Fruit fly (Drosophila melanogaster) whole organism, embryonic: ENCODE data around the gene Mfe2.

ENCODE experiments used
- B-H2 ChIP-seq: fragments of 200-800 bp; sonication (Bioruptor generic); optimal IDR thresholded peaks from 2 replicates; lab custom pipeline; 2018; ENCODE audit warnings: missing biosample characterization, mild to moderate bottlenecking, missing genetic modification characterization
- BEAF-32 ChIP-seq: fragments of 200-800 bp; sonication (Bioruptor generic); optimal IDR thresholded peaks from 3 replicates; lab custom pipeline; 2017; ENCODE audit warnings: missing biosample characterization, missing genetic modification characterization, mild to moderate bottlenecking, moderate library complexity, missing genetic modification reagents
- Bgb ChIP-seq: fragments of 200-800 bp; sonication (Bioruptor generic); IDR thresholded peaks from 2 replicates; pipeline ENCODE4 v1.3.6; 2022; ENCODE audit warnings: missing biosample characterization, missing genetic modification characterization; ENCODE audit not compliant: partially characterized antibody
- CG10959 ChIP-seq: fragments of 200-800 bp; sonication (Bioruptor generic); IDR thresholded peaks from 2 replicates; pipeline ENCODE4 v1.3.6; 2022; ENCODE audit warnings: missing biosample characterization, missing genetic modification characterization
- CG11085 ChIP-seq: fragments of 200-800 bp; sonication (Bioruptor generic); IDR thresholded peaks from 2 replicates; pipeline ENCODE4 v1.3.6; 2022; ENCODE audit warnings: missing biosample characterization, missing genetic modification characterization
- CG11504 ChIP-seq: fragments of 200-800 bp; sonication (Bioruptor generic); optimal IDR thresholded peaks from 3 replicates; lab custom pipeline; 2019; ENCODE audit warnings: missing biosample characterization, mild to moderate bottlenecking, missing genetic modification characterization, moderate library complexity
- CG12744 ChIP-seq: fragments of 200-800 bp; sonication (Bioruptor generic); optimal IDR thresholded peaks from 2 replicates; lab custom pipeline; 2016; ENCODE audit warnings: missing biosample characterization, missing genetic modification characterization
- CG13123 ChIP-seq: fragments of 200-800 bp; sonication (Bioruptor generic); optimal IDR thresholded peaks from 2 replicates; lab custom pipeline; 2016; ENCODE audit warnings: missing biosample characterization, missing genetic modification characterization
- CG14667 ChIP-seq: fragments of 200-800 bp; sonication (Bioruptor generic); IDR thresholded peaks from 2 replicates; pipeline ENCODE4 v1.3.6; 2022; ENCODE audit warnings: missing biosample characterization, missing genetic modification characterization
- CG15269 ChIP-seq: fragments of 200-800 bp; sonication (Bioruptor generic); optimal IDR thresholded peaks from 2 replicates; lab custom pipeline; 2018; ENCODE audit warnings: missing biosample characterization, mild to moderate bottlenecking, missing genetic modification characterization, moderate library complexity
- CG1647 ChIP-seq: fragments of 200-800 bp; sonication (Bioruptor generic); optimal IDR thresholded peaks from 3 replicates; lab custom pipeline; 2016; ENCODE audit warnings: missing biosample characterization, missing genetic modification characterization
- CG16815 ChIP-seq: fragments of 200-800 bp; sonication (Bioruptor generic); optimal IDR thresholded peaks from 3 replicates; lab custom pipeline; 2017; ENCODE audit warnings: missing biosample characterization, mild to moderate bottlenecking, missing genetic modification characterization
- CG17361 ChIP-seq: fragments of 200-800 bp; sonication (Bioruptor generic); IDR thresholded peaks from 3 replicates; pipeline ENCODE4 v1.3.6; 2022; ENCODE audit warnings: missing biosample characterization, missing genetic modification characterization
- CG17385 ChIP-seq: fragments of 200-800 bp; sonication (Bioruptor generic); optimal IDR thresholded peaks from 3 replicates; lab custom pipeline; 2018; ENCODE audit warnings: missing biosample characterization, mild to moderate bottlenecking, missing genetic modification characterization
- CG17568 ChIP-seq: fragments of 200-800 bp; sonication (Bioruptor generic); optimal IDR thresholded peaks from 2 replicates; lab custom pipeline; 2018; ENCODE audit warnings: missing biosample characterization, mild to moderate bottlenecking, missing genetic modification characterization, moderate library complexity
- CG30403 ChIP-seq: fragments of 200-800 bp; sonication (Bioruptor generic); optimal IDR thresholded peaks from 3 replicates; lab custom pipeline; 2016; ENCODE audit warnings: missing biosample characterization, missing genetic modification characterization
- CG32767 ChIP-seq: fragments of 200-800 bp; sonication (Bioruptor generic); IDR thresholded peaks from 2 replicates; pipeline ENCODE4 v1.3.6; 2022; ENCODE audit warnings: missing biosample characterization, missing genetic modification characterization
- CG43689 ChIP-seq: fragments of 200-800 bp; sonication (Bioruptor generic); IDR thresholded peaks from 2 replicates; pipeline ENCODE4 v1.3.6; 2022; ENCODE audit warnings: missing biosample characterization, missing genetic modification characterization
- CG5180 ChIP-seq: fragments of 200-800 bp; sonication (Bioruptor generic); optimal IDR thresholded peaks from 3 replicates; lab custom pipeline; 2017; ENCODE audit warnings: missing biosample characterization, missing genetic modification characterization, mild to moderate bottlenecking, moderate library complexity, missing genetic modification reagents
- CG6654 ChIP-seq: fragments of 200-800 bp; sonication (Bioruptor generic); optimal IDR thresholded peaks from 2 replicates; lab custom pipeline; 2017; ENCODE audit warnings: missing biosample characterization, mild to moderate bottlenecking, missing genetic modification characterization
- Deaf1 ChIP-seq: fragments of 200-800 bp; optimal IDR thresholded peaks from 3 replicates; lab custom pipeline; 2019; ENCODE audit warnings: missing biosample characterization, mild to moderate bottlenecking, missing genetic modification characterization, moderate library complexity
- Ets65A ChIP-seq: fragments of 200-800 bp; sonication (Bioruptor generic); peaks from one replicate; lab custom pipeline; 2016; ENCODE audit warnings: missing biosample characterization, missing genetic modification characterization
- Kr ChIP-seq: fragments of 200-800 bp; sonication (Bioruptor generic); optimal IDR thresholded peaks from 2 replicates; lab custom pipeline; 2017; ENCODE audit warnings: missing biosample characterization, mild to moderate bottlenecking, missing genetic modification characterization
- Mad ChIP-seq: fragments of 200-800 bp; sonication (Bioruptor generic); optimal IDR thresholded peaks from 2 replicates; lab custom pipeline; 2016; ENCODE audit warnings: missing biosample characterization, missing genetic modification characterization
- Meics ChIP-seq: fragments of 200-800 bp; sonication (Bioruptor generic); optimal IDR thresholded peaks from 2 replicates; lab custom pipeline; 2017; ENCODE audit warnings: missing biosample characterization, mild to moderate bottlenecking, missing genetic modification characterization
- Oli ChIP-seq: fragments of 200-800 bp; sonication (Bioruptor generic); optimal IDR thresholded peaks from 2 replicates; lab custom pipeline; 2018; ENCODE audit warnings: missing biosample characterization, mild to moderate bottlenecking, missing genetic modification characterization, moderate library complexity
- Ravus ChIP-seq: fragments of 200-800 bp; sonication (Bioruptor generic); IDR thresholded peaks from 2 replicates; pipeline ENCODE4 v1.3.6; 2022; ENCODE audit warnings: missing biosample characterization, missing genetic modification characterization
- Rfx ChIP-seq: fragments of 200-800 bp; sonication (Bioruptor generic); IDR thresholded peaks from 2 replicates; pipeline ENCODE4 v1.3.6; 2022; ENCODE audit warnings: missing biosample characterization, missing genetic modification characterization
- Xrp1 ChIP-seq: fragments of 200-800 bp; sonication (Bioruptor generic); IDR thresholded peaks from 2 replicates; pipeline ENCODE4 v1.3.6; 2022; ENCODE audit warnings: missing biosample characterization, missing genetic modification characterization
- YL-1 ChIP-seq: fragments of 200-800 bp; sonication (Bioruptor generic); optimal IDR thresholded peaks from 3 replicates; lab custom pipeline; 2017; ENCODE audit warnings: missing biosample characterization, mild to moderate bottlenecking, missing genetic modification characterization
- bowl ChIP-seq: fragments of 200-800 bp; sonication (Bioruptor generic); IDR thresholded peaks from 2 replicates; pipeline ENCODE4 v1.3.6; 2022; ENCODE audit warnings: missing biosample characterization, missing genetic modification characterization
- caup ChIP-seq: fragments of 200-800 bp; sonication (Bioruptor generic); optimal IDR thresholded peaks from 3 replicates; lab custom pipeline; 2017; ENCODE audit warnings: missing biosample characterization, mild to moderate bottlenecking, missing genetic modification characterization, moderate library complexity; ENCODE audit not compliant: severe bottlenecking
- cg ChIP-seq: fragments of 200-800 bp; sonication (Bioruptor generic); optimal IDR thresholded peaks from 3 replicates; lab custom pipeline; 2019; ENCODE audit warnings: missing biosample characterization, mild to moderate bottlenecking, missing genetic modification characterization, moderate library complexity
- danr ChIP-seq: fragments of 200-800 bp; sonication (Bioruptor generic); IDR thresholded peaks from 2 replicates; pipeline ENCODE4 v1.3.6; 2022; ENCODE audit warnings: missing biosample characterization, missing genetic modification characterization
- dpn ChIP-seq, 2 experiments: fragments of 200-800 bp; sonication (Bioruptor generic); optimal IDR thresholded peaks; 3 replicates each; lab custom pipeline; 2016; ENCODE audit warnings: missing biosample characterization in 2 of 2, missing genetic modification characterization in 2 of 2
- esg ChIP-seq: fragments of 200-800 bp; sonication (Bioruptor generic); conservative IDR thresholded peaks from 2 replicates; pipeline ENCODE4 v1.3.6; 2022; ENCODE audit warnings: missing biosample characterization, missing genetic modification characterization
- gce ChIP-seq: fragments of 200-800 bp; sonication (Bioruptor generic); IDR thresholded peaks from 3 replicates; pipeline ENCODE4 v1.3.6; 2022; ENCODE audit warnings: missing biosample characterization, missing genetic modification characterization
- gem ChIP-seq: fragments of 200-800 bp; sonication (Bioruptor generic); optimal IDR thresholded peaks from 2 replicates; lab custom pipeline; 2019; ENCODE audit warnings: missing biosample characterization, mild to moderate bottlenecking, missing genetic modification characterization, moderate library complexity
- h ChIP-seq: fragments of >200 bp; optimal IDR thresholded peaks from 2 replicates; lab custom pipeline; 2017
- jumu ChIP-seq: fragments of 200-800 bp; sonication (Bioruptor generic); optimal IDR thresholded peaks from 3 replicates; lab custom pipeline; 2016; ENCODE audit warnings: missing biosample characterization, missing genetic modification characterization
- mirr ChIP-seq: fragments of 200-800 bp; sonication (Bioruptor generic); optimal IDR thresholded peaks from 3 replicates; lab custom pipeline; 2018; ENCODE audit warnings: missing biosample characterization, mild to moderate bottlenecking, missing genetic modification characterization
- mld ChIP-seq: fragments of 200-800 bp; sonication (Bioruptor generic); IDR thresholded peaks from 3 replicates; pipeline ENCODE4 v1.3.6; 2022; ENCODE audit warnings: missing biosample characterization, missing genetic modification characterization; ENCODE audit not compliant: partially characterized antibody
- nerfin-2 ChIP-seq: fragments of 200-800 bp; sonication (Bioruptor generic); IDR thresholded peaks from 2 replicates; pipeline ENCODE4 v1.3.6; 2022; ENCODE audit warnings: missing biosample characterization, missing genetic modification characterization; ENCODE audit not compliant: partially characterized antibody
- nom ChIP-seq: fragments of 200-800 bp; sonication (Bioruptor generic); optimal IDR thresholded peaks from 2 replicates; lab custom pipeline; 2017; ENCODE audit warnings: missing biosample characterization, missing genetic modification characterization, mild to moderate bottlenecking, moderate library complexity, missing genetic modification reagents
- oc ChIP-seq: fragments of 200-800 bp; sonication (Bioruptor generic); optimal IDR thresholded peaks from 2 replicates; lab custom pipeline; 2018; ENCODE audit warnings: missing biosample characterization, mild to moderate bottlenecking, missing genetic modification characterization, moderate library complexity
- pan ChIP-seq, 4 experiments: fragments of >200 bp in 3 of 4; fragments of 200-800 bp in 1 of 4; sonication (Bioruptor generic) in 1 of 4; optimal IDR thresholded peaks in 3 of 4; IDR thresholded peaks in 1 of 4; 2 replicates each; pipeline versions ENCODE4 v1.3.6 to Lab custom; 2017 to 2022; ENCODE audit warnings: missing biosample characterization in 2 of 4, missing genetic modification characterization in 2 of 4, mixed read lengths in 1 of 4
- ranshi ChIP-seq: fragments of 200-800 bp; sonication (Bioruptor generic); IDR thresholded peaks from 2 replicates; pipeline ENCODE4 v1.3.6; 2022; ENCODE audit warnings: missing biosample characterization, missing genetic modification characterization
- row ChIP-seq: fragments of 200-800 bp; sonication (Bioruptor generic); IDR thresholded peaks from 3 replicates; pipeline ENCODE4 v1.3.6; 2022; ENCODE audit warnings: missing biosample characterization, missing genetic modification characterization
- sna ChIP-seq: fragments of 200-800 bp; sonication (Bioruptor generic); IDR thresholded peaks from 2 replicates; pipeline ENCODE4 v1.3.6; 2022; ENCODE audit warnings: missing biosample characterization, missing genetic modification characterization; ENCODE audit not compliant: partially characterized antibody

Gene Mfe2

dm6 chrX:16318858-16319557, 48.3 kb downstream of the Mfe2 start (continued):
- no peak for TF ChIP-seq Meics
- peak; percentile 11; the same call in 2 of the 3 replicates for TF ChIP-seq row (GFP tag; lab: Robert Waterston, UW)
- no peak for TF ChIP-seq mld (GFP tag; lab: Robert Waterston, UW)
- TF ChIP-seq CG11085 (GFP tag; lab: Robert Waterston, UW): no peak
- no peak for TF ChIP-seq CG43689 (GFP tag; lab: Robert Waterston, UW)
- no peak for TF ChIP-seq ranshi (GFP tag; lab: Robert Waterston, UW)
- TF ChIP-seq bowl: no peak
- TF ChIP-seq CG17568 (GFP tag; lab: Kevin White, UChicago): no peak
- no peak for TF ChIP-seq CG15269 (tag; lab: Kevin White, UChicago)
- TF ChIP-seq dpn (GFP tag; optimal IDR thresholded peaks at IDR 0.05; lab: Kevin White, UChicago): no peak
- TF ChIP-seq CG13123 (GFP tag; lab: Kevin White, UChicago): no peak
- no peak for TF ChIP-seq CG6654 (GFP tag; lab: Kevin White, UChicago)
- TF ChIP-seq CG16815 (GFP tag; lab: Kevin White, UChicago): no peak
- no peak for TF ChIP-seq jumu (GFP tag; lab: Kevin White, UChicago)
- TF ChIP-seq Ets65A: no peak
- TF ChIP-seq CG17385: no peak
- no peak for TF ChIP-seq h (lab: Kevin White, UChicago)
- TF ChIP-seq CG5180 (GFP tag; lab: Kevin White, UChicago): no peak
- no peak for TF ChIP-seq CG32767
- TF ChIP-seq Ravus: no peak
- TF ChIP-seq Mad (GFP tag; lab: Kevin White, UChicago): no peak
- TF ChIP-seq Kr: no peak
- peak; percentile 39 for TF ChIP-seq Deaf1 (tag; lab: Kevin White, UChicago)
- TF ChIP-seq nerfin-2: no peak
- TF ChIP-seq cg (GFP tag; lab: Kevin White, UChicago): peak; percentile 97
- no peak for TF ChIP-seq CG14667 (GFP tag; lab: Robert Waterston, UW)
- no peak for TF ChIP-seq Oli (tag; lab: Kevin White, UChicago)
- peak; percentile 49; the same call in 1 of the 2 replicates for TF ChIP-seq Bgb (GFP tag; lab: Robert Waterston, UW)
- no peak for TF ChIP-seq CG1647
- no peak for TF ChIP-seq danr (GFP tag; lab: Robert Waterston, UW)
- peak; percentile 1 for TF ChIP-seq CG30403 (GFP tag; lab: Kevin White, UChicago)
- peak; percentile 40 for TF ChIP-seq B-H2 (GFP tag; lab: Kevin White, UChicago)
- TF ChIP-seq Rfx (GFP tag; lab: Robert Waterston, UW): no peak; the same call in 1 of the 2 replicates
- TF ChIP-seq YL-1: peak; percentile 22
- no peak for TF ChIP-seq CG12744 (GFP tag; lab: Kevin White, UChicago)
- no peak for TF ChIP-seq BEAF-32 (GFP tag; lab: Kevin White, UChicago)
- TF ChIP-seq gce (GFP tag; lab: Robert Waterston, UW): no peak
- no peak for TF ChIP-seq CG11504
- TF ChIP-seq sna (GFP tag; lab: Robert Waterston, UW): no peak
- 0 out of 3 replicates have a peak, but pooled peaks have one; percentile 7 for TF ChIP-seq CG17361 (GFP tag; lab: Robert Waterston, UW)
- no peak for TF ChIP-seq Xrp1
- peak; percentile 82 for TF ChIP-seq mirr (GFP tag; lab: Kevin White, UChicago)
- no peak for TF ChIP-seq pan (optimal IDR thresholded peaks at IDR 0.05; lab: Kevin White, UChicago)
- TF ChIP-seq pan (GFP tag; optimal IDR thresholded peaks at IDR 0.05 in 1 of 2, IDR thresholded peaks at IDR 0.05 in 1 of 2): no peak
- TF ChIP-seq esg (GFP tag; lab: Robert Waterston, UW): no peak
- no peak for TF ChIP-seq CG10959 (GFP tag; lab: Robert Waterston, UW)
- peak; percentile 15 for TF ChIP-seq gem (tag; lab: Kevin White, UChicago)
- no peak for TF ChIP-seq oc (tag; lab: Kevin White, UChicago)
- peak; percentile 19 for TF ChIP-seq nom (GFP tag; lab: Kevin White, UChicago)
- TF ChIP-seq caup (GFP tag; lab: Kevin White, UChicago): no peak
